Fruit fly (Drosophila melanogaster) whole organism, embryonic: ENCODE measurements around the gene CG3862.
A peak's percentile ranks its signal among the peaks of the same experiment; 100 is the strongest.

Experiments
- ATbp ChIP-seq: fragments of 200-800 bp; sonication (Bioruptor generic); optimal IDR thresholded peaks from 2 replicates; lab custom pipeline; 2017; ENCODE audit warnings: missing biosample characterization, mild to moderate bottlenecking, missing genetic modification characterization, missing genetic modification reagents
- Adf1 ChIP-seq: fragments of 200-800 bp; sonication (Bioruptor generic); IDR thresholded peaks from 2 replicates; pipeline ENCODE4 v1.3.6; 2022; ENCODE audit warnings: missing biosample characterization, missing genetic modification characterization
- Atf-2 ChIP-seq: fragments of 200-800 bp; sonication (Bioruptor generic); optimal IDR thresholded peaks from 2 replicates; lab custom pipeline; 2016; ENCODE audit warnings: missing biosample characterization, missing genetic modification characterization
- Bgb ChIP-seq: fragments of 200-800 bp; sonication (Bioruptor generic); IDR thresholded peaks from 2 replicates; pipeline ENCODE4 v1.3.6; 2022; ENCODE audit warnings: missing biosample characterization, missing genetic modification characterization; ENCODE audit not compliant: partially characterized antibody
- Blimp-1 ChIP-seq: fragments of 200-800 bp; sonication (Bioruptor generic); optimal IDR thresholded peaks from 3 replicates; lab custom pipeline; 2018; ENCODE audit warnings: missing biosample characterization, missing genetic modification characterization, mild to moderate bottlenecking, moderate library complexity, missing genetic modification reagents
- CG10565 ChIP-seq: fragments of 200-800 bp; sonication (Bioruptor generic); optimal IDR thresholded peaks from 3 replicates; lab custom pipeline; 2016; ENCODE audit warnings: missing biosample characterization, mild to moderate bottlenecking, missing genetic modification characterization
- CG10654 ChIP-seq: fragments of 200-800 bp; sonication (Bioruptor generic); optimal IDR thresholded peaks from 2 replicates; lab custom pipeline; 2016; ENCODE audit warnings: missing biosample characterization, missing genetic modification characterization
- CG11085 ChIP-seq: fragments of 200-800 bp; sonication (Bioruptor generic); IDR thresholded peaks from 2 replicates; pipeline ENCODE4 v1.3.6; 2022; ENCODE audit warnings: missing biosample characterization, missing genetic modification characterization
- CG11247 ChIP-seq: fragments of 200-800 bp; sonication (Bioruptor generic); IDR thresholded peaks from 2 replicates; pipeline ENCODE4 v1.3.6; 2022; ENCODE audit warnings: missing biosample characterization, missing genetic modification characterization
- CG16863 ChIP-seq: fragments of 200-800 bp; sonication (Bioruptor generic); optimal IDR thresholded peaks from 3 replicates; lab custom pipeline; 2016; ENCODE audit warnings: missing biosample characterization, missing genetic modification characterization
- CG17568 ChIP-seq: fragments of 200-800 bp; sonication (Bioruptor generic); optimal IDR thresholded peaks from 2 replicates; lab custom pipeline; 2018; ENCODE audit warnings: missing biosample characterization, mild to moderate bottlenecking, missing genetic modification characterization, moderate library complexity
- CG17802 ChIP-seq: fragments of 200-800 bp; sonication (Bioruptor generic); optimal IDR thresholded peaks from 2 replicates; lab custom pipeline; 2018; ENCODE audit warnings: missing biosample characterization, mild to moderate bottlenecking, missing genetic modification characterization, moderate library complexity
- CG18476 ChIP-seq: fragments of 200-800 bp; sonication (Bioruptor generic); optimal IDR thresholded peaks from 2 replicates; lab custom pipeline; 2016; ENCODE audit warnings: missing biosample characterization, mild to moderate bottlenecking, missing genetic modification characterization
- CG3281 ChIP-seq: fragments of 200-800 bp; sonication (Bioruptor generic); optimal IDR thresholded peaks from 3 replicates; lab custom pipeline; 2017; ENCODE audit warnings: missing biosample characterization, mild to moderate bottlenecking, missing genetic modification characterization
- CG4707 ChIP-seq: fragments of 200-800 bp; sonication (Bioruptor generic); optimal IDR thresholded peaks from 2 replicates; lab custom pipeline; 2018; ENCODE audit warnings: missing biosample characterization, mild to moderate bottlenecking, missing genetic modification characterization, moderate library complexity
- CG4854 ChIP-seq: fragments of 200-800 bp; sonication (Bioruptor generic); optimal IDR thresholded peaks from 2 replicates; lab custom pipeline; 2016; ENCODE audit warnings: missing biosample characterization, missing genetic modification characterization, inconsistent platforms
- CG6813 ChIP-seq: fragments of 200-800 bp; sonication (Bioruptor generic); optimal IDR thresholded peaks from 2 replicates; lab custom pipeline; 2017; ENCODE audit warnings: missing biosample characterization, missing genetic modification characterization, mild to moderate bottlenecking, moderate library complexity, missing genetic modification reagents
- CG9609 ChIP-seq: fragments of 200-800 bp; sonication (Bioruptor generic); optimal IDR thresholded peaks from 3 replicates; lab custom pipeline; 2016; ENCODE audit warnings: missing biosample characterization, missing genetic modification characterization
- CG9932 ChIP-seq: fragments of 200-800 bp; sonication (Bioruptor generic); IDR thresholded peaks from 2 replicates; pipeline ENCODE4 v1.3.6; 2022; ENCODE audit warnings: missing biosample characterization, missing genetic modification characterization
- Deaf1 ChIP-seq: fragments of 200-800 bp; optimal IDR thresholded peaks from 3 replicates; lab custom pipeline; 2019; ENCODE audit warnings: missing biosample characterization, mild to moderate bottlenecking, missing genetic modification characterization, moderate library complexity
- Dref ChIP-seq: fragments of 200-800 bp; sonication (Bioruptor generic); IDR thresholded peaks from 2 replicates; pipeline ENCODE4 v1.3.6; 2022; ENCODE audit warnings: missing biosample characterization, missing genetic modification characterization
- Hr3 ChIP-seq: fragments of 200-800 bp; sonication (Bioruptor generic); optimal IDR thresholded peaks from 3 replicates; lab custom pipeline; 2016; ENCODE audit warnings: missing biosample characterization, missing genetic modification characterization
- Hr51 ChIP-seq, 2 experiments: fragments of 200-800 bp; sonication (Bioruptor generic); optimal IDR thresholded peaks; 2 replicates in 1 of 2; 3 replicates in 1 of 2; lab custom pipeline; 2016 to 2018; ENCODE audit warnings: missing biosample characterization in 2 of 2, missing genetic modification characterization in 2 of 2, mild to moderate bottlenecking in 1 of 2, moderate library complexity in 1 of 2
- Hsf ChIP-seq: fragments of 200-800 bp; sonication (Bioruptor generic); optimal IDR thresholded peaks from 3 replicates; lab custom pipeline; 2016; ENCODE audit warnings: missing biosample characterization, missing genetic modification characterization
- MTF-1 ChIP-seq: fragments of 200-800 bp; sonication (Bioruptor generic); optimal IDR thresholded peaks from 2 replicates; lab custom pipeline; 2018; ENCODE audit warnings: missing biosample characterization, mild to moderate bottlenecking, missing genetic modification characterization, borderline replicate concordance
- Med ChIP-seq: fragments of 200-800 bp; sonication (Bioruptor generic); peaks from one replicate; lab custom pipeline; 2016; ENCODE audit warnings: missing biosample characterization, missing genetic modification characterization, mild to moderate bottlenecking, inconsistent platforms, moderate library complexity
- NK7.1 ChIP-seq: fragments of 200-800 bp; sonication (Bioruptor generic); optimal IDR thresholded peaks from 3 replicates; lab custom pipeline; 2016; ENCODE audit warnings: missing biosample characterization, missing genetic modification characterization
- Sry-δ ChIP-seq: fragments of 200-800 bp; sonication (Bioruptor generic); optimal IDR thresholded peaks from 2 replicates; lab custom pipeline; 2016; ENCODE audit warnings: missing biosample characterization, missing genetic modification characterization
- TFAM ChIP-seq: fragments of 200-800 bp; sonication (Bioruptor generic); optimal IDR thresholded peaks from 2 replicates; lab custom pipeline; 2017; ENCODE audit warnings: missing biosample characterization, missing genetic modification characterization, inconsistent platforms
- Tbp ChIP-seq: fragments of >200 bp; optimal IDR thresholded peaks from 2 replicates; lab custom pipeline; 2018; ENCODE audit warnings: missing biosample characterization, missing genetic modification characterization
- abd-A ChIP-seq: fragments of 200-800 bp; sonication (Bioruptor generic); optimal IDR thresholded peaks from 3 replicates; lab custom pipeline; 2019; ENCODE audit warnings: missing biosample characterization, mild to moderate bottlenecking, missing genetic modification characterization, moderate library complexity
- crc ChIP-seq: fragments of 200-800 bp; sonication (Bioruptor generic); optimal IDR thresholded peaks from 2 replicates; lab custom pipeline; 2016; ENCODE audit warnings: missing biosample characterization, missing genetic modification characterization
- dati ChIP-seq: fragments of 200-800 bp; sonication (Bioruptor generic); IDR thresholded peaks from 2 replicates; pipeline ENCODE4 v1.3.6; 2022; ENCODE audit warnings: missing biosample characterization, missing genetic modification characterization
- exex ChIP-seq: fragments of 200-800 bp; sonication (Bioruptor generic); optimal IDR thresholded peaks from 4 replicates; lab custom pipeline; 2018; ENCODE audit warnings: missing biosample characterization, mild to moderate bottlenecking, missing genetic modification characterization, moderate library complexity
- gcm ChIP-seq: fragments of 200-800 bp; sonication (Bioruptor generic); optimal IDR thresholded peaks from 2 replicates; lab custom pipeline; 2019; ENCODE audit warnings: missing biosample characterization, mild to moderate bottlenecking, missing genetic modification characterization, moderate library complexity
- gfzf ChIP-seq: fragments of 200-800 bp; sonication (Bioruptor generic); optimal IDR thresholded peaks from 2 replicates; lab custom pipeline; 2016; ENCODE audit warnings: missing biosample characterization, mild to moderate bottlenecking, missing genetic modification characterization, moderate library complexity
- hb ChIP-seq: fragments of 200-800 bp; sonication (Bioruptor generic); IDR thresholded peaks from 3 replicates; pipeline ENCODE4 v1.3.6; 2022; ENCODE audit warnings: missing biosample characterization, missing genetic modification characterization; ENCODE audit not compliant: partially characterized antibody
- kni ChIP-seq: fragments of 200-800 bp; sonication (Bioruptor generic); optimal IDR thresholded peaks from 3 replicates; lab custom pipeline; 2017; ENCODE audit warnings: mild to moderate bottlenecking, missing biosample characterization, missing genetic modification reagents, missing genetic modification characterization
- maf-S ChIP-seq: fragments of 200-800 bp; sonication (Bioruptor generic); optimal IDR thresholded peaks from 2 replicates; lab custom pipeline; 2016; ENCODE audit warnings: missing biosample characterization, missing genetic modification characterization
- p53 ChIP-seq: fragments of 200-800 bp; sonication (Bioruptor generic); optimal IDR thresholded peaks from 2 replicates; lab custom pipeline; 2016; ENCODE audit warnings: missing biosample characterization, missing genetic modification characterization
- row ChIP-seq: fragments of 200-800 bp; sonication (Bioruptor generic); IDR thresholded peaks from 3 replicates; pipeline ENCODE4 v1.3.6; 2022; ENCODE audit warnings: missing biosample characterization, missing genetic modification characterization
- schlank ChIP-seq: fragments of 200-800 bp; sonication (Bioruptor generic); optimal IDR thresholded peaks from 2 replicates; lab custom pipeline; 2018; ENCODE audit warnings: missing biosample characterization, mild to moderate bottlenecking, missing genetic modification characterization
- slou ChIP-seq: fragments of 200-800 bp; sonication (Bioruptor generic); optimal IDR thresholded peaks from 3 replicates; lab custom pipeline; 2016; ENCODE audit warnings: missing biosample characterization, missing genetic modification characterization
- slp2 ChIP-seq: fragments of 200-800 bp; sonication (Bioruptor generic); optimal IDR thresholded peaks from 2 replicates; lab custom pipeline; 2016; ENCODE audit warnings: missing biosample characterization, missing genetic modification characterization
- sob ChIP-seq: fragments of 200-800 bp; sonication (Bioruptor generic); IDR thresholded peaks from 2 replicates; pipeline ENCODE4 v1.3.6; 2022; ENCODE audit warnings: missing biosample characterization, missing genetic modification characterization
- tgo ChIP-seq: fragments of 200-800 bp; sonication (Bioruptor generic); IDR thresholded peaks from 3 replicates; pipeline ENCODE4 v1.3.6; 2022; ENCODE audit warnings: missing biosample characterization, missing genetic modification characterization
- tio ChIP-seq: fragments of 200-800 bp; sonication (Bioruptor generic); optimal IDR thresholded peaks from 2 replicates; lab custom pipeline; 2017; ENCODE audit warnings: missing biosample characterization, missing genetic modification characterization, inconsistent platforms
- trh ChIP-seq: fragments of 200-800 bp; sonication (Bioruptor generic); optimal IDR thresholded peaks from 2 replicates; lab custom pipeline; 2016; ENCODE audit warnings: missing biosample characterization, missing genetic modification characterization
- tup ChIP-seq: fragments of 200-800 bp; sonication (Bioruptor generic); optimal IDR thresholded peaks from 2 replicates; lab custom pipeline; 2016; ENCODE audit warnings: missing biosample characterization, mild to moderate bottlenecking, missing genetic modification characterization, moderate library complexity
- twi ChIP-seq: fragments of 200-800 bp; optimal IDR thresholded peaks from 2 replicates; lab custom pipeline; 2019; ENCODE audit warnings: missing biosample characterization, mild to moderate bottlenecking, missing genetic modification characterization, moderate library complexity
- wek ChIP-seq: fragments of 200-800 bp; sonication (Bioruptor generic); optimal IDR thresholded peaks from 3 replicates; lab custom pipeline; 2018; ENCODE audit warnings: missing biosample characterization, mild to moderate bottlenecking, missing genetic modification characterization, moderate library complexity

Gene CG3862

dm6 chr2L:869497-870040 lies 43.9 kb upstream of the CG3862 start, which contains the start of gene dbe (continued):
- TF ChIP-seq Hr3 (GFP tag; lab: Kevin White, UChicago) (peak; percentile 8), CG9609 (GFP tag; lab: Kevin White, UChicago) (no peak), MTF-1 (GFP tag; lab: Kevin White, UChicago) (no peak), gcm (GFP tag; lab: Kevin White, UChicago) (no peak), CG6813 (no peak), CG16863 (GFP tag; lab: Kevin White, UChicago) (no peak), Tbp (GFP tag; lab: Kevin White, UChicago) (no peak), hb (GFP tag; lab: Robert Waterston, UW) (no peak), slou (GFP tag; lab: Kevin White, UChicago) (no peak), Blimp-1 (GFP tag; lab: Kevin White, UChicago) (no peak), CG11085 (no peak), slp2 (GFP tag; lab: Kevin White, UChicago) (no peak), CG4707 (GFP tag; lab: Kevin White, UChicago) (no peak), maf-S (GFP tag; lab: Kevin White, UChicago) (no peak), exex (tag; lab: Kevin White, UChicago) (no peak), CG4854 (GFP tag; lab: Kevin White, UChicago) (no peak), Hsf (no peak), CG18476 (GFP tag; lab: Kevin White, UChicago) (no peak), NK7.1 (GFP tag; lab: Kevin White, UChicago) (no peak), ATbp (GFP tag; lab: Kevin White, UChicago) (no peak), gfzf (GFP tag; lab: Kevin White, UChicago) (no peak), CG3281 (GFP tag; lab: Kevin White, UChicago) (no peak), crc (GFP tag; lab: Kevin White, UChicago) (no peak), tup (no peak), dati (GFP tag; lab: Robert Waterston, UW) (no peak), CG10565 (GFP tag; lab: Kevin White, UChicago) (no peak), kni (GFP tag; lab: Kevin White, UChicago) (no peak), Dref (no peak), TFAM (no peak), tgo (GFP tag; lab: Robert Waterston, UW) (no peak), Adf1 (GFP tag; lab: Robert Waterston, UW) (no peak), CG17568 (GFP tag; lab: Kevin White, UChicago) (no peak), Deaf1 (tag; lab: Kevin White, UChicago) (no peak), Hr51 (GFP tag; optimal IDR thresholded peaks at IDR 0.05; lab: Kevin White, UChicago) (no peak), p53 (no peak), Atf-2 (GFP tag; lab: Kevin White, UChicago) (no peak), CG17802 (no peak), abd-A (no peak), row (GFP tag; lab: Robert Waterston, UW) (peak; percentile 57), CG9932 (GFP tag; lab: Robert Waterston, UW) (peak; percentile 58), schlank (no peak), trh (no peak), Sry-δ (GFP tag; lab: Kevin White, UChicago) (no peak), wek (GFP tag; lab: Kevin White, UChicago) (no peak), sob (no peak), tio (no peak), Med (GFP tag; lab: Kevin White, UChicago) (peak; percentile 75), CG11247 (GFP tag; lab: Robert Waterston, UW) (no peak), Bgb (GFP tag; lab: Robert Waterston, UW) (peak; percentile 26; the same call in 1 of the 2 replicates), twi (tag; lab: Kevin White, UChicago) (no peak), CG10654 (GFP tag; lab: Kevin White, UChicago) (no peak)
